Worm (Caenorhabditis elegans) whole organism, L1 larva: ENCODE data around the gene M04B2.7.

Experiments
- blmp-1 ChIP-seq: fragments of 150-350 bp; optimal IDR thresholded peaks from 2 replicates; lab custom pipeline; 2014; ENCODE audit warnings: missing biosample characterization, missing genetic modification characterization
- fos-1 ChIP-seq: fragments of 150-350 bp; optimal IDR thresholded peaks from 2 replicates; lab custom pipeline; 2014; ENCODE audit warnings: missing biosample characterization, missing genetic modification characterization
- lir-3 ChIP-seq: sonication (generic microtip); optimal IDR thresholded peaks from 2 replicates; lab custom pipeline; 2016; ENCODE audit warnings: mild to moderate bottlenecking, missing genetic modification characterization, moderate library complexity, missing compliant biosample characterization; ENCODE audit not compliant: poor library complexity
- nhr-19 ChIP-seq: fragments of 200-800 bp; sonication (Bioruptor generic); conservative IDR thresholded peaks from 2 replicates; pipeline ENCODE4 v1.3.6; 2022; ENCODE audit warnings: missing genetic modification characterization, missing compliant biosample characterization
- nhr-47 ChIP-seq: sonication (generic microtip); optimal IDR thresholded peaks from 2 replicates; lab custom pipeline; 2016; ENCODE audit warnings: mild to moderate bottlenecking, missing genetic modification characterization, moderate library complexity, missing compliant biosample characterization
- nhr-76 ChIP-seq: sonication (generic microtip); optimal IDR thresholded peaks from 2 replicates; lab custom pipeline; 2017; ENCODE audit warnings: missing biosample characterization, missing genetic modification characterization
- sptf-1 ChIP-seq: fragments of 150-350 bp; optimal IDR thresholded peaks from 2 replicates; lab custom pipeline; 2014; ENCODE audit warnings: missing biosample characterization, missing genetic modification characterization
- unc-62 ChIP-seq: fragments of 150-350 bp; optimal IDR thresholded peaks from 2 replicates; lab custom pipeline; 2014; ENCODE audit warnings: missing biosample characterization, missing genetic modification reagents, missing genetic modification characterization
- ztf-11 ChIP-seq, 2 experiments: sonication (generic microtip); optimal IDR thresholded peaks; 2 replicates each; lab custom pipeline; 2016 to 2017; ENCODE audit warnings: missing genetic modification characterization in 2 of 2, missing biosample characterization in 1 of 2, missing compliant biosample characterization in 1 of 2

- TF ChIP-seq ztf-11 (tag; optimal IDR thresholded peaks at IDR 0.05; lab: Kevin White, UChicago), result no peak
- no peak for TF ChIP-seq nhr-76
- TF ChIP-seq nhr-47 (tag; lab: Kevin White, UChicago), result no peak
- TF ChIP-seq nhr-19 (GFP tag; lab: Robert Waterston, UW), result no peak
- no peak for TF ChIP-seq sptf-1 (tag; lab: Kevin White, UChicago)
- no peak for TF ChIP-seq fos-1
- TF ChIP-seq unc-62, result no peak
- TF ChIP-seq blmp-1 (tag; lab: Kevin White, UChicago), result no peak
- TF ChIP-seq lir-3, result no peak
Measured at ce11 chrIV:11500421-11500820, 48.1 kb downstream of the M04B2.7 start, which contains the start of gene H21P03.10.
